Fruit fly (Drosophila melanogaster): ENCODE data around the gene janA.

janA gene

DNA sequence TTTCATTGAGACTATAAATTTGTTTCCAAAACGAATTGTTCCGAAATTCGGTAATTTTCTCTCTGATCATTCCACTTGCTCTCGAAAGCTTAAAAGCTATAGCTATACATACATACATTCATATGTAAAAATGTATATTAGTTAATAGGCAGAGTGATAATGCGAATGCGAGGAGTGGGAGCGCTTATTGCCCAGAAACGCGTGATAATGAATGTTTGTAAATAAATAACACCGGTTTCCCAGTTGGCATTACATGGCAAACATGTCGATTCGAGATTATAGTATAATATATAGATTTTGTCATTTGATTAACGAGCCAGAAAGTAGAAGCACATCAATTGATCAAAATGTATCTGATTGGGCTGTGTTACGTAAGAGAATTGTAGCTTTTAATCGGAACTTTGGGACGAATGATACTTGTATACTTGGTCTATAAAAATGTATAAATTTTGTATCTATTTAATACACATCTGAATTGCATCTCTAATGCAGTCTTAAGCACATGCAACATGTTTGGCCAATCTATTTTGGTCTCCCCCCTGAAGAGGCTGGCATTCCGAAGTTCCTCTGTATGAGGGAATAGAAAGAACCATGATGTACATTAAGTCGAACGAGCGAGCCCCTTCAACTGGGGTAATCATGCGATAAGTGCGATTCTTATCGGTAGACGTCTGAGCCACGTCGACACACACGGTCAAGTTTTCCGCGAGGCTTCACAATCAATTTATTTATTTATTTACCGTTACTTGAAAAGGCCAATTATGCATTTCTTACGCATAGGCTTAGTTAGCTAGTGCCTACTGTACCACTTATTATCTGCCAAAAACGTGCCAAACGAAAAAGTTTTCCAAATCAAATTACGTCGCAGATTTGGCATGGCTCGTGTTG lies 26.5 kb downstream of the janA start:
- TF ChIP-seq pan (optimal IDR thresholded peaks at IDR 0.05) (no peak), usp (GFP tag; optimal IDR thresholded peaks at IDR 0.05) (no peak), psq (optimal IDR thresholded peaks at IDR 0.05) (no peak), EcR (GFP tag; optimal IDR thresholded peaks at IDR 0.05) (no peak), Dll (optimal IDR thresholded peaks at IDR 0.05) (no peak), CG8478 (optimal IDR thresholded peaks at IDR 0.05) (no peak)

DNA sequence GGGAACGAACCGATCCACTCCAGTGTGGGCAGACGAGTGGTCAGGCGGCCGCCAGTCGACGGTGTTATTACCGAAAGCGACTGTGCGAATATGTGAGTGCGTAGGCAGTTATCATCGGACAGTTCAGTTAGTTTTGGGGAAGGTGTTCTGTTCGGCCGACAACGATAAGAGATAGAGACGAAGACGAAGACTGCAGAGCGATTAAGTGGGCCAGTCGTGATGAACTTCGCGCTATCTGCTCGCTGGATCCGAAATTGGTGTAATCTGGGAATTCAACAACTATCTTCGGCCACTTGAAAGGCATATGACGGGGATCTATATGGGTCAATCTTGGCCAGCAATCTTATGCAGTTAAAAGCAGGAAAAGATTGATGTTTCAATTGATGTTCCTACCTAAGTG lies 30.2 kb downstream of the janA start, which contains the start of gene CG7912:
Gene CG7912, minus strand, starts transcription at position 17 of the 400 bp plus-strand sequence.
- TF ChIP-seq CG8478 (optimal IDR thresholded peaks at IDR 0.05) (no peak), pan (optimal IDR thresholded peaks at IDR 0.05) (no peak), usp (GFP tag; optimal IDR thresholded peaks at IDR 0.05) (no peak), psq (optimal IDR thresholded peaks at IDR 0.05) (no peak), Dll (optimal IDR thresholded peaks at IDR 0.05) (no peak), EcR (GFP tag; optimal IDR thresholded peaks at IDR 0.05) (no peak)

DNA sequence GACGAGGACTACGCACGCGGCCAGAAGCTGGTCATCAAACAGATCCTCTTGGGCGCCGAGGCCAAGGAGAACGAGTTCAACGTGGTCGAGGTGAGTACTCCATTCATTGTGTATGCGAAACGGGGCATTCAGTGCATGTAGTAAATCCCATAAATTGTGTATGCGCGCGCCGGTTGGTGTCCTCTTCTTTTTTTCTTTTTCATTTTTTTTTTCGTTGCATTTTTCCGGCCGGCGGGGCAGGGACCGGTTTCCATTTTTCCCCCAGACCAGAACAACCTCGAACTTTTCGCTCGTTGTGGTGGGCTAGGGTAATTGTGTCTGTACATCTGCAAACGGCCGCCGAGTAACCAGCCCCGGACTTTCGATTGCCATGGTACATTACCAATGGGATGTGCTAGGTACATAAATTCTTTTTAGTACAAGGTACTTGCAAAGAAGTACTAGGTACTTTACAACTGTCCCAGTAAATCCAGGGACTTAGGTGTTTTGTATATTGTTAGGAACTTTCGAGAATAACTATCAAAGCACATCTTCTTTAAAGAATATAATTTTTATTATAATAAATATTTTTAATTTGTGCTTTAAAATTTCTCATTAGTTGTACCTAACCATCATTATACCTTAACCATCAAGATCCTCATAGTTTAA lies 33.9 kb downstream of the janA start:
- no peak for TF ChIP-seq psq (optimal IDR thresholded peaks at IDR 0.05)
- no peak for TF ChIP-seq Dll (optimal IDR thresholded peaks at IDR 0.05)
- no peak for TF ChIP-seq EcR (GFP tag; optimal IDR thresholded peaks at IDR 0.05)
- TF ChIP-seq pan (optimal IDR thresholded peaks at IDR 0.05), result no peak

DNA sequence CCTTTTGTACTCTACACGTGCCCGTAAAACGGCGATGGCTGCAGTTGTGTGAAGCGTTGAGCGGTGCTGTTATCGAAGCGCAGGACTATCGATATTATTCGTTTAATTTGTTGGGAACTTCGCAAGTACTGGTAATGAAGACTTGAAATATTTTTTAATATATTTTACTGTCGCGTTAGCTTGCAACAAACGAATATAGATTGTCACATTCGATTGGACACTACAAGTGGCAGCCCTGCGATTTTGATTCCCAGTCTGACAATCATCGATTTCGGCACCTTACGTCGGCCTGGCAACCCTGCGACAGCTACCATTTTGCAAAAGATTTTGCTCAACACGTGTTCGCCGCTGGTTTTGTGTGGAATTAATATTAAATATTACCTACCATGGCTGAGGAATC lies 34.7 kb downstream of the janA start, which contains the start of the genes Nlp and Nph:
Gene Nlp, plus strand, starts transcription at position 138 of the 400 bp plus-strand sequence.
Gene Nph, minus strand, starts transcription at position 214 of the 400 bp plus-strand sequence.
- no peak for TF ChIP-seq Dll (optimal IDR thresholded peaks at IDR 0.05)
- no peak for TF ChIP-seq pan (optimal IDR thresholded peaks at IDR 0.05)
- no peak for TF ChIP-seq CG8478 (optimal IDR thresholded peaks at IDR 0.05)
- no peak for TF ChIP-seq usp (GFP tag; optimal IDR thresholded peaks at IDR 0.05)
- TF ChIP-seq psq (optimal IDR thresholded peaks at IDR 0.05), result no peak
- no peak for TF ChIP-seq EcR (GFP tag; optimal IDR thresholded peaks at IDR 0.05)

DNA sequence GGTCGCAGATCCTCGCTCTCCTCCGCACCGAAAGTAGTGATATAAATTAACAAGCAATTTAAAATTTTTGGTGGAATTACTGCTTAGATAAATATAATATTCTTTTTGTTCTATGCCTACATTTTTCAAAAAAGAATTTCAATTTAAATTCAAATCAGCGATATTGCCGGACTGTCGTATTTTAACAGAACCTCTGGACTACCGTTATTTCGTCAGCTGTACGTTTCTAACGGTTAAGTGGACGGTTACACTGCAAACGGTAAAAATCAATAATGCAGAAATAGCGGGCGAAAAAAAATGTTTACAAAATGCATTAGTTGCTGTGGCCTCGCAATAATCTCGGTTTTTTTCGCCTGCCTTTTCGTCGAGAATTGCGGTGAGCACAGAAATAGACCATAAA lies 39.0 kb downstream of the janA start, which contains the start of gene Tace:
Gene Tace, plus strand, starts transcription at position 245 of the 400 bp plus-strand sequence.
- TF ChIP-seq EcR (GFP tag; optimal IDR thresholded peaks at IDR 0.05) (no peak), pan (optimal IDR thresholded peaks at IDR 0.05) (no peak), psq (optimal IDR thresholded peaks at IDR 0.05) (no peak)

DNA sequence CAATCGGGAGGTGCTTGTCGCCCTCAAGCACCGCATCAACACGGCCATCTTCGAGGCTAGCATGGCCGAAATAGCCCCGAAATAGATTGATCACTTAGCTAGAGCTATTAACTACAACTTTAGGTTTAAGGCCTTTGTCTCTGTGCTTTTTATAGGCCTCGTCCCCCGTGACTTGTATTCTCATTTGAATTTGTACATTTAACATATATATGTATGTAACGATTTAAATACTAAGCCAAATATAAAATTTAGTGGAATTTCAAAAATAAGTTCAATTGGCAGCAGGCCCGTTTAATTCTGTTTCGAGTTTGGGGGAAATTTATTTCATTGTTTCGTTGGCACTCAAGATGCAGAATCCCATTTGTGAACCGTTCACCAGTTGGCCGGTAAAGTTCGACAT lies 39.8 kb downstream of the janA start, which contains the start of gene CG34298:
Gene CG34298, plus strand, starts transcription at position 301 of the 400 bp plus-strand sequence.
- no peak for TF ChIP-seq EcR (GFP tag; optimal IDR thresholded peaks at IDR 0.05)
- no peak for TF ChIP-seq usp (GFP tag; optimal IDR thresholded peaks at IDR 0.05)
- TF ChIP-seq Dll (optimal IDR thresholded peaks at IDR 0.05), result no peak
- no peak for TF ChIP-seq CG8478 (optimal IDR thresholded peaks at IDR 0.05)
- TF ChIP-seq pan (optimal IDR thresholded peaks at IDR 0.05), result no peak

DNA sequence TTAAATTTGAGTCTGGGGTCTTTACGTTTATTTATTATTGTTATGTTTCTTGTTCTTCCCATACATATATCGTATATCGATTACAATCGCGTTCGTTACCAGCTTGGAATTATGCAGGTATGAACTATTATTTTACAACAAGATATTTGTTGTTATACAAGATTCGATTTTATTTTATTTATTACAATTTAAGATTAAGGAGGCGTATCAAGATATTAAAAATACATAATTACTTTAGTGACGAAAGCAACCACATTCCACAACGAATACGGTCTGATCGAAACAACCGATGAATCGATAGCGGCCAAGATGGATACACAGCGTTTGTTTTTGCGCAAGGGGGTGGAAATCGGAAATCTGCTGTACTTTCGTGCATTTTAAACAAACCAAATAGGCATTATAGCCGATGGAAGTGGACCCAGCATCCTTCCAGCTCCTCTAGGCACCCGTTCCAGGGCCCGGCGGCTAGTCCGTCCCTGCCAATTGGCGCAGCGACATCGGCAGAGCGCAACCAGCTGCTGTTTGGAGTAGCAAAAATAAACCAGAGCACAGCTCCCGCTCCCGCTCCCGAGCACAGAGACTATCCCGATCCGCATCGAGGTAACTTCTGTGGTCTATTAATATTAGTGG lies 41.6 kb downstream of the janA start, which contains the start of the genes CG15525 and CG11504:
Gene CG15525, minus strand, starts transcription at position 70 of the 630 bp plus-strand sequence.
Gene CG11504, plus strand, starts transcription at position 294 of the 630 bp plus-strand sequence.
- TF ChIP-seq psq (optimal IDR thresholded peaks at IDR 0.05), result no peak
- no peak for TF ChIP-seq EcR (GFP tag; optimal IDR thresholded peaks at IDR 0.05)
- TF ChIP-seq usp (GFP tag; optimal IDR thresholded peaks at IDR 0.05), result no peak
- no peak for TF ChIP-seq pan (optimal IDR thresholded peaks at IDR 0.05)
- no peak for TF ChIP-seq Dll (optimal IDR thresholded peaks at IDR 0.05)
- TF ChIP-seq CG8478 (optimal IDR thresholded peaks at IDR 0.05), result no peak

DNA sequence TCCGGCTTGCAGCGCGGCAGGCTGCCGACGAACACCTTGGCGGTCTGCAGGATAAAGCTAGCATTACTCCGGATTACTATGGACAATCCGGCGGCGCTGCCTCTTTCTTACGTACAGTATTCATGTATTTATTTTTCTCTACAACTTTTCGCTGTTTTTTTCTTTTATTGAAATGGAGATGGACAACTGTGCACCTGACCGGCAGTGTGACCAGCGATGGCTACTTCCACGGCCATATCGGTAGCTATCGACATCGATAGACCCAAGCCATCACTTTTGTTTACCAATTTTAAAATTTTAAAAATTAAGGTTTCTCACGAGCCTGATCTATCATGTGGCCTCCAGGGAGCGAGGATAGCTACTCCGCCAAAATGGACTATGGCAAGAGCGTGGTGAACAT lies 44.3 kb downstream of the janA start, which contains the start of the genes CG7903 and Sas-6:
Gene CG7903, minus strand, starts transcription at position 197 of the 400 bp plus-strand sequence.
Gene Sas-6, plus strand, starts transcription at position 323 of the 400 bp plus-strand sequence.
- TF ChIP-seq pan (optimal IDR thresholded peaks at IDR 0.05) (no peak), EcR (GFP tag; optimal IDR thresholded peaks at IDR 0.05) (no peak), psq (optimal IDR thresholded peaks at IDR 0.05) (no peak), CG8478 (optimal IDR thresholded peaks at IDR 0.05) (no peak), usp (GFP tag; optimal IDR thresholded peaks at IDR 0.05) (no peak), Dll (optimal IDR thresholded peaks at IDR 0.05) (no peak)

DNA sequence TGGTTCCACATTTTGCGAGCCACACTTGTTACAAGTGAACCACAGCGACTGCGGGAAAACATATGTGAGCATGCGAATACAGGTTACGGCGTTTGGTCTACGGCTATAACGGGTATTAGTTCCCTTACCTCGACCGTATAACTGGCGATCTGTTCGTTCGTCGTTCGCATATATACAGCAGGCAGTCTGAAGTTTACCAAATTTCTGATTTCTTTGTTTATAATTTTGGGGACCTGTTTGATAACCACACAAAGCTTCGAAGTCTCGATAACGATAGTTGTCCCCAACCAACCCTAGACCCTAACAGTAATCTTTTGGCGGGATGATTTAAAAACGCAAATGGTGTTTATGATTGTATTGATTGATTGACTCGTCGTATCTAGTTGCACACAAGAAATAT lies 46.2 kb downstream of the janA start, which contains the start of gene Acph-1:
Gene Acph-1, minus strand, starts transcription at position 278 of the 400 bp plus-strand sequence.
- TF ChIP-seq EcR (GFP tag; optimal IDR thresholded peaks at IDR 0.05) (no peak), psq (optimal IDR thresholded peaks at IDR 0.05) (no peak), usp (GFP tag; optimal IDR thresholded peaks at IDR 0.05) (no peak)

DNA sequence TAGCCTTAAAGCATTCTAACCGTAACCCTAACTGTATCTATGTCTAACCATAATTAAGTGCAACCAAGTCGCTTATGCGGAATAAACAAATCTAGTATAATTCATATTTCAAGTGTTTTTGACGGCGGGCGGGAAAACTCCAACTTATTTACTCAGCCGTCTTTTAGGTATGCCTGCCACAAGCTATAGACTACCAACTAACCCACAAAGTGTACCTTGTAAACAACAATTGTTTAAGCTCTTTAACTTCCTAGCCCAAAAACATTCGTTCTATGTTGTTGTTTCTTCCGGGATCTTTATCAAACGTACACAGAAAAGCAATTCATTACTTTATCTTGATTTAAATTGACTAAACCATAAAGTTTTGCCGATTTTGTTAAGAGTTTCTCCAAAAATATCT lies 48.7 kb downstream of the janA start:
- TF ChIP-seq psq (optimal IDR thresholded peaks at IDR 0.05) (no peak), usp (GFP tag; optimal IDR thresholded peaks at IDR 0.05) (no peak), EcR (GFP tag; optimal IDR thresholded peaks at IDR 0.05) (no peak), Dll (optimal IDR thresholded peaks at IDR 0.05) (no peak), CG8478 (optimal IDR thresholded peaks at IDR 0.05) (no peak)
